Worm (Caenorhabditis elegans) whole organism, L1 larva: Measurements from ENCODE around the gene cif-1.

Experiments used
- C04F5.9 ChIP-seq: sonication (generic microtip); optimal IDR thresholded peaks from 2 replicates; lab custom pipeline; 2016; ENCODE audit warnings: missing genetic modification characterization, missing compliant biosample characterization
- C16A3.4 ChIP-seq: fragments of 150-350 bp; optimal IDR thresholded peaks from 2 replicates; lab custom pipeline; 2014; ENCODE audit warnings: missing biosample characterization, missing genetic modification characterization
- C34B4.2 ChIP-seq: sonication (generic microtip); optimal IDR thresholded peaks from 2 replicates; lab custom pipeline; 2017; ENCODE audit warnings: mild to moderate bottlenecking, missing genetic modification characterization, missing compliant biosample characterization
- F16B12.6 ChIP-seq: fragments of 150-350 bp; optimal IDR thresholded peaks from 2 replicates; lab custom pipeline; 2014; ENCODE audit warnings: missing biosample characterization, missing genetic modification characterization
- Y116A8C.19 ChIP-seq: sonication (generic microtip); optimal IDR thresholded peaks from 2 replicates; lab custom pipeline; 2016; ENCODE audit warnings: missing compliant biosample characterization, missing genetic modification characterization, borderline replicate concordance
- alr-1 ChIP-seq: fragments of 200-800 bp; sonication (Bioruptor generic); optimal IDR thresholded peaks from 2 replicates; lab custom pipeline; 2018; ENCODE audit warnings: borderline replicate concordance, mild to moderate bottlenecking, missing genetic modification characterization, missing compliant biosample characterization
- aly-2 ChIP-seq: fragments of 150-350 bp; optimal IDR thresholded peaks from 2 replicates; lab custom pipeline; 2014; ENCODE audit warnings: missing biosample characterization, missing genetic modification characterization
- blmp-1 ChIP-seq: fragments of 150-350 bp; optimal IDR thresholded peaks from 2 replicates; lab custom pipeline; 2014; ENCODE audit warnings: missing biosample characterization, missing genetic modification characterization
- ceh-8 ChIP-seq: fragments of 200-800 bp; sonication (Bioruptor generic); optimal IDR thresholded peaks from 2 replicates; lab custom pipeline; 2018; ENCODE audit warnings: mild to moderate bottlenecking, missing genetic modification characterization, moderate library complexity, missing compliant biosample characterization
- ceh-88 ChIP-seq: fragments of 200-800 bp; sonication (Bioruptor generic); IDR thresholded peaks from 2 replicates; pipeline ENCODE4 v1.3.6; 2022; ENCODE audit warnings: missing genetic modification characterization, missing compliant biosample characterization
- dpl-1 ChIP-seq, 3 experiments: fragments of 150-350 bp in 2 of 3; sonication (generic microtip) in 1 of 3; optimal IDR thresholded peaks; 2 replicates each; lab custom pipeline; 2014 to 2017; ENCODE audit warnings: missing biosample characterization in 3 of 3, missing genetic modification characterization in 3 of 3, missing genetic modification reagents in 3 of 3
- efl-3 ChIP-seq: fragments of 200-800 bp; sonication (Bioruptor generic); optimal IDR thresholded peaks from 2 replicates; lab custom pipeline; 2018; ENCODE audit warnings: mild to moderate bottlenecking, missing genetic modification characterization, missing compliant biosample characterization
- elt-2 ChIP-seq: sonication (generic microtip); optimal IDR thresholded peaks from 2 replicates; lab custom pipeline; 2016; ENCODE audit warnings: missing genetic modification characterization, mild to moderate bottlenecking, inconsistent platforms, missing compliant biosample characterization, missing genetic modification reagents
- elt-3 ChIP-seq, 6 experiments: fragments of 150-350 bp in 1 of 6; sonication (generic microtip); optimal IDR thresholded peaks; 2 replicates each; lab custom pipeline; 2017 to 2018; ENCODE audit warnings: missing biosample characterization in 6 of 6, missing genetic modification characterization in 6 of 6, inconsistent platforms in 1 of 6
- ets-5 ChIP-seq: fragments of 200-800 bp; sonication (Bioruptor generic); IDR thresholded peaks from 2 replicates; pipeline ENCODE4 v1.3.6; 2022; ENCODE audit warnings: missing genetic modification characterization, missing compliant biosample characterization
- fkh-10 ChIP-seq: sonication (generic microtip); optimal IDR thresholded peaks from 2 replicates; lab custom pipeline; 2017; ENCODE audit warnings: missing biosample characterization, missing genetic modification reagents, missing genetic modification characterization
- fkh-4 ChIP-seq: sonication (generic microtip); optimal IDR thresholded peaks from 2 replicates; lab custom pipeline; 2016; ENCODE audit warnings: missing compliant biosample characterization, missing genetic modification characterization, borderline replicate concordance
- fkh-8 ChIP-seq: sonication (generic microtip); optimal IDR thresholded peaks from 2 replicates; lab custom pipeline; 2016; ENCODE audit warnings: mild to moderate bottlenecking, missing genetic modification characterization, missing compliant biosample characterization
- hpl-2 ChIP-seq: fragments of 150-350 bp; optimal IDR thresholded peaks from 2 replicates; lab custom pipeline; 2014; ENCODE audit warnings: missing biosample characterization, missing genetic modification reagents, missing genetic modification characterization
- irx-1 ChIP-seq: sonication (generic microtip); optimal IDR thresholded peaks from 2 replicates; lab custom pipeline; 2016; ENCODE audit warnings: missing genetic modification characterization, missing compliant biosample characterization
- isw-1 ChIP-seq: fragments of 200-800 bp; sonication (Bioruptor generic); IDR thresholded peaks from 2 replicates; pipeline ENCODE4 v1.3.6; 2022; ENCODE audit warnings: missing genetic modification characterization, missing compliant biosample characterization
- jun-1 ChIP-seq: fragments of 150-350 bp; optimal IDR thresholded peaks from 2 replicates; lab custom pipeline; 2014; ENCODE audit warnings: missing biosample characterization, missing genetic modification reagents, missing genetic modification characterization
- lin-13 ChIP-seq: fragments of 150-350 bp; optimal IDR thresholded peaks from 2 replicates; lab custom pipeline; 2014; ENCODE audit warnings: missing biosample characterization, missing genetic modification reagents, missing genetic modification characterization
- lin-35 ChIP-seq, 2 experiments: fragments of 150-350 bp; optimal IDR thresholded peaks; 2 replicates each; lab custom pipeline; 2014; ENCODE audit warnings: missing biosample characterization in 2 of 2, missing genetic modification characterization in 2 of 2, missing genetic modification reagents in 2 of 2
- lsy-2 ChIP-seq, 2 experiments: fragments of 150-350 bp; optimal IDR thresholded peaks; 2 replicates each; lab custom pipeline; 2014; ENCODE audit warnings: missing biosample characterization in 2 of 2, missing genetic modification characterization in 2 of 2
- nhr-11 ChIP-seq: fragments of 150-350 bp; optimal IDR thresholded peaks from 2 replicates; lab custom pipeline; 2014; ENCODE audit warnings: missing biosample characterization, missing genetic modification characterization
- nhr-20 ChIP-seq: sonication (generic microtip); optimal IDR thresholded peaks from 2 replicates; lab custom pipeline; 2016; ENCODE audit warnings: mild to moderate bottlenecking, missing genetic modification characterization, missing compliant biosample characterization
- nhr-237 ChIP-seq: fragments of 150-350 bp; optimal IDR thresholded peaks from 2 replicates; lab custom pipeline; 2014; ENCODE audit warnings: missing biosample characterization, missing genetic modification characterization
- nhr-47 ChIP-seq: sonication (generic microtip); optimal IDR thresholded peaks from 2 replicates; lab custom pipeline; 2016; ENCODE audit warnings: mild to moderate bottlenecking, missing genetic modification characterization, moderate library complexity, missing compliant biosample characterization
- nhr-76 ChIP-seq: sonication (generic microtip); optimal IDR thresholded peaks from 2 replicates; lab custom pipeline; 2017; ENCODE audit warnings: missing biosample characterization, missing genetic modification characterization
- nhr-84 ChIP-seq: sonication (generic microtip); optimal IDR thresholded peaks from 2 replicates; lab custom pipeline; 2017; ENCODE audit warnings: missing biosample characterization, missing genetic modification characterization
- nhr-90 ChIP-seq: sonication (generic microtip); optimal IDR thresholded peaks from 2 replicates; lab custom pipeline; 2016; ENCODE audit warnings: mild to moderate bottlenecking, missing genetic modification characterization, missing compliant biosample characterization; ENCODE audit not compliant: poor library complexity
- pag-3 ChIP-seq: sonication (generic microtip); optimal IDR thresholded peaks from 2 replicates; lab custom pipeline; 2017; ENCODE audit warnings: missing genetic modification characterization, mild to moderate bottlenecking, missing compliant biosample characterization, antibody characterized with exemption, borderline replicate concordance; ENCODE audit not compliant: insufficient read depth
- pax-3 ChIP-seq: fragments of 200-800 bp; sonication (Bioruptor generic); optimal IDR thresholded peaks from 2 replicates; lab custom pipeline; 2018; ENCODE audit warnings: mild to moderate bottlenecking, missing genetic modification characterization, moderate library complexity, missing compliant biosample characterization
- snu-23 ChIP-seq: sonication (generic microtip); optimal IDR thresholded peaks from 2 replicates; lab custom pipeline; 2016; ENCODE audit warnings: missing genetic modification characterization, missing compliant biosample characterization
- sptf-1 ChIP-seq: fragments of 150-350 bp; optimal IDR thresholded peaks from 2 replicates; lab custom pipeline; 2014; ENCODE audit warnings: missing biosample characterization, missing genetic modification characterization
- sup-37 ChIP-seq: fragments of 200-800 bp; sonication (Bioruptor generic); optimal IDR thresholded peaks from 2 replicates; lab custom pipeline; 2018; ENCODE audit warnings: mild to moderate bottlenecking, missing genetic modification characterization, missing compliant biosample characterization
- swsn-7 ChIP-seq: sonication (generic microtip); optimal IDR thresholded peaks from 2 replicates; lab custom pipeline; 2016; ENCODE audit warnings: missing genetic modification characterization, missing compliant biosample characterization
- tbx-2 ChIP-seq: sonication (generic microtip); optimal IDR thresholded peaks from 2 replicates; lab custom pipeline; 2016; ENCODE audit warnings: missing genetic modification characterization, missing compliant biosample characterization
- tlp-1 ChIP-seq: fragments of 150-350 bp; optimal IDR thresholded peaks from 2 replicates; lab custom pipeline; 2014; ENCODE audit warnings: missing biosample characterization, missing genetic modification characterization
- unc-130 ChIP-seq: fragments of 150-350 bp; optimal IDR thresholded peaks from 2 replicates; lab custom pipeline; 2017; ENCODE audit warnings: missing biosample characterization, missing genetic modification characterization, inconsistent platforms
- xbp-1 ChIP-seq: sonication (generic microtip); optimal IDR thresholded peaks from 2 replicates; lab custom pipeline; 2016; ENCODE audit warnings: missing genetic modification characterization, missing compliant biosample characterization
- ztf-4 ChIP-seq: fragments of 150-350 bp; optimal IDR thresholded peaks from 2 replicates; lab custom pipeline; 2014; ENCODE audit warnings: missing biosample characterization, missing genetic modification characterization

cif-1 gene

DNA sequence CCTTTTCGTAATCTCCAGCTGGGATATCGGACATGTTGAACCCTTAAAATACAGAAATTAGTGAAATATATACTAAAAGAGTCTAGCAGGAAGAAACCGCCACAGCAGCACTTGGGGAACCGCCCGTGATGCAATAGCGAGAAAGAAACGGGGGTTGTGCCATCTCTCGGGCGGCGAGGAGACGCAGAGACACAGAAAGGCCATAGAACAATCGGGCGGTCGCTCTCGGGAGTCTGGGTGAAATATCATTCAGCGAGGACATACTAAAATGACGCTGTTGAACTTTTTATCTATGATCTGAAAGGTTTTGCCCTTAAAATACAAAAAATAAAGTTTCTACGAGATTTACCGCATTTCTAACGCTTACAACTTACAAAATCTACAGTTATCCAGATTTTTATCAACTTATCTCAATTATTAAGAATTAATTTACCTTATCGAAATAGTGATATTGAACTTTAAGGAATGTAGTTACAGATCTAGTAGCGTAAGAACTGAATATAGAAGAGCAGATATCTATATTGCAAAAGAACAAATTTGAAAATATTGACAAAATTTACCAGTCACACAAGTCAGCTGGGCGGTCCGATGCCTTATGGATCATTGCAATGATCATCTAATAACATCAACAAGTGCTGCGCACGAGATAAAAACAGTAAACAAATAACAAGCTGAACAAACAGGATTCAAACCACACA is 38.0 kb upstream of the cif-1 start, which contains the start of gene cyc-2.1 (continued):
- TF ChIP-seq elt-3 (tag; optimal IDR thresholded peaks at IDR 0.05; lab: Kevin White, UChicago), result peak in 2 of 6 experiments; percentile 12 to 38
- TF ChIP-seq blmp-1 (tag; lab: Kevin White, UChicago), result no peak
- no peak for TF ChIP-seq ets-5 (GFP tag; lab: Robert Waterston, UW)
- peak; percentile 37 for TF ChIP-seq nhr-90
- peak; percentile 42 for TF ChIP-seq aly-2
- peak; percentile 28 for TF ChIP-seq elt-2
- peak; percentile 71 for TF ChIP-seq fkh-8
- peak; percentile 33 to 55 for TF ChIP-seq lin-35 (GFP tag; optimal IDR thresholded peaks at IDR 0.05; lab: Kevin White, UChicago)
- TF ChIP-seq irx-1 (tag; lab: Kevin White, UChicago), result no peak
- TF ChIP-seq lsy-2 (tag; optimal IDR thresholded peaks at IDR 0.05; lab: Kevin White, UChicago), result peak; percentile 80 to 91
- TF ChIP-seq ztf-4 (tag; lab: Kevin White, UChicago), result peak; percentile 22
- TF ChIP-seq xbp-1 (tag; lab: Kevin White, UChicago), result peak; percentile 34
- TF ChIP-seq isw-1 (GFP tag; lab: Robert Waterston, UW), result peak; percentile 38; the same call in 1 of the 2 replicates
- TF ChIP-seq unc-130 (tag; lab: Kevin White, UChicago), result no peak
- TF ChIP-seq sup-37, result no peak
- TF ChIP-seq nhr-84 (tag; lab: Kevin White, UChicago), result no peak
- TF ChIP-seq sptf-1, result no peak
- TF ChIP-seq nhr-237 (tag; lab: Kevin White, UChicago), result peak; percentile 34
- peak in 2 of 3 experiments; percentile 34 for TF ChIP-seq dpl-1 (GFP tag; optimal IDR thresholded peaks at IDR 0.05; lab: Kevin White, UChicago)
- peak; percentile 36 for TF ChIP-seq lin-13 (GFP tag; lab: Kevin White, UChicago)
- TF ChIP-seq pax-3, result no peak
- no peak for TF ChIP-seq pag-3 (tag; lab: Kevin White, UChicago)
- no peak for TF ChIP-seq nhr-11 (tag; lab: Kevin White, UChicago)
- TF ChIP-seq ceh-8 (GFP tag; lab: Kevin White, UChicago), result no peak
- TF ChIP-seq nhr-47 (tag; lab: Kevin White, UChicago), result peak; percentile 38
- no peak for TF ChIP-seq C34B4.2 (tag; lab: Kevin White, UChicago)
- no peak for TF ChIP-seq Y116A8C.19 (tag; lab: Kevin White, UChicago)
- TF ChIP-seq fkh-10, result no peak
- TF ChIP-seq nhr-20 (tag; lab: Kevin White, UChicago), result peak; percentile 80
- TF ChIP-seq tbx-2 (tag; lab: Kevin White, UChicago), result peak; percentile 58
- peak; percentile 59 for TF ChIP-seq swsn-7 (tag; lab: Kevin White, UChicago)
- TF ChIP-seq snu-23, result peak; percentile 70
- no peak for TF ChIP-seq tlp-1 (tag; lab: Kevin White, UChicago)
- TF ChIP-seq ceh-88 (GFP tag; lab: Robert Waterston, UW), result no peak
- no peak for TF ChIP-seq efl-3
- no peak for TF ChIP-seq nhr-76
- TF ChIP-seq C04F5.9 (tag; lab: Kevin White, UChicago), result no peak
- peak; percentile 26 for TF ChIP-seq hpl-2 (GFP tag; lab: Kevin White, UChicago)
- TF ChIP-seq jun-1 (tag; lab: Kevin White, UChicago), result no peak
- peak; percentile 58 for TF ChIP-seq C16A3.4 (tag; lab: Kevin White, UChicago)
- TF ChIP-seq alr-1 (tag; lab: Kevin White, UChicago), result no peak
- no peak for TF ChIP-seq F16B12.6
- no peak for TF ChIP-seq fkh-4
